Worm (Caenorhabditis elegans): ENCODE results near the gene F09F9.1.

F09F9.1 gene

ce11 chrX:4139593-4140565, 24.8 kb downstream of the F09F9.1 start, which contains the start of gene ZK470.4:
ZK470.4 (minus strand) TSS chrX:4139767.
- no peak for TF ChIP-seq ztf-7 (tag; optimal IDR thresholded peaks at IDR 0.05)
- TF ChIP-seq mxl-3 (GFP tag; optimal IDR thresholded peaks at IDR 0.05): no peak
- no peak for TF ChIP-seq fos-1 (tag; optimal IDR thresholded peaks at IDR 0.05)
- no peak for TF ChIP-seq madf-5 (GFP tag; IDR thresholded peaks at IDR 0.05)
- no peak for TF ChIP-seq hmg-1.1 (GFP tag; IDR thresholded peaks at IDR 0.05)
- peak; percentile 34 for TF ChIP-seq hlh-11 (tag; optimal IDR thresholded peaks at IDR 0.05)
- no peak for TF ChIP-seq ceh-62 (tag; optimal IDR thresholded peaks at IDR 0.05)
- TF ChIP-seq ceh-28 (tag; optimal IDR thresholded peaks at IDR 0.05): no peak
- TF ChIP-seq nhr-41 (GFP tag; IDR thresholded peaks at IDR 0.05): no peak
- no peak for TF ChIP-seq zfp-3 (GFP tag; conservative IDR thresholded peaks at IDR 0.05)
- TF ChIP-seq daf-19 (GFP tag; conservative IDR thresholded peaks at IDR 0.05): no peak
- no peak for TF ChIP-seq ceh-44 (GFP tag; IDR thresholded peaks at IDR 0.05)
- no peak for TF ChIP-seq F10B5.3 (tag; optimal IDR thresholded peaks at IDR 0.05)
- TF ChIP-seq snpc-1.2 (GFP tag; IDR thresholded peaks at IDR 0.05): peak; percentile 55; the same call in 1 of the 2 replicates
- peak; percentile 35; the same call in 1 of the 2 replicates for TF ChIP-seq dmd-6 (GFP tag; IDR thresholded peaks at IDR 0.05)
- TF ChIP-seq Y105C5A.15 (GFP tag; IDR thresholded peaks at IDR 0.05): no peak
- TF ChIP-seq ces-1 (GFP tag; optimal IDR thresholded peaks at IDR 0.05): no peak
- TF ChIP-seq cey-2 (tag; optimal IDR thresholded peaks at IDR 0.05; ENCODE audit: borderline replicate concordance, insufficient read depth): no peak
- peak in 1 of 2 experiments; percentile 60 for TF ChIP-seq mdl-1 (tag; optimal IDR thresholded peaks at IDR 0.05)
- TF ChIP-seq mes-2 (tag; optimal IDR thresholded peaks at IDR 0.05; ENCODE audit: poor library complexity, severe bottlenecking): no peak
- no peak for TF ChIP-seq lin-1 (GFP tag; IDR thresholded peaks at IDR 0.05)
- no peak for TF ChIP-seq zip-11 (GFP tag; IDR thresholded peaks at IDR 0.05)
- no peak for TF ChIP-seq daf-16 (GFP tag; optimal IDR thresholded peaks at IDR 0.05)
- TF ChIP-seq daf-16 (tag; optimal IDR thresholded peaks at IDR 0.05): peak; percentile 29
- no peak for TF ChIP-seq ceh-32 (tag; optimal IDR thresholded peaks at IDR 0.05; ENCODE audit: poor library complexity)
- TF ChIP-seq nhr-11 (tag; optimal IDR thresholded peaks at IDR 0.05): no peak
- no peak for TF ChIP-seq zip-2 (tag; optimal IDR thresholded peaks at IDR 0.05)
- no peak for TF ChIP-seq dve-1 (tag; optimal IDR thresholded peaks at IDR 0.05; ENCODE audit: insufficient read depth)
- no peak for TF ChIP-seq F49E8.2 (tag; optimal IDR thresholded peaks at IDR 0.05; ENCODE audit: borderline replicate concordance)
- TF ChIP-seq nhr-102 (tag; optimal IDR thresholded peaks at IDR 0.05): no peak
- no peak for TF ChIP-seq rbr-2 (tag; optimal IDR thresholded peaks at IDR 0.05)
- no peak for TF ChIP-seq lin-13 (GFP tag; optimal IDR thresholded peaks at IDR 0.05)
- TF ChIP-seq spr-1 (tag; optimal IDR thresholded peaks at IDR 0.05): no peak
- TF ChIP-seq zag-1 (tag; optimal IDR thresholded peaks at IDR 0.05): no peak
- TF ChIP-seq mep-1 (tag; optimal IDR thresholded peaks at IDR 0.05): no peak
- no peak for TF ChIP-seq F44E2.7 (GFP tag; IDR thresholded peaks at IDR 0.05)
- TF ChIP-seq T26A8.4 (GFP tag; IDR thresholded peaks at IDR 0.05): 0 out of 2 replicates have a peak, but pooled peaks have one; percentile 29
- no peak for TF ChIP-seq duxl-1 (tag; optimal IDR thresholded peaks at IDR 0.05; ENCODE audit: poor library complexity)
- peak in 1 of 2 experiments; percentile 97 for TF ChIP-seq hif-1 (tag; optimal IDR thresholded peaks at IDR 0.05)
- no peak for TF ChIP-seq lin-39 (tag; optimal IDR thresholded peaks at IDR 0.05)
- no peak for TF ChIP-seq php-3 (GFP tag; IDR thresholded peaks at IDR 0.05)
- TF ChIP-seq unc-62 (GFP tag; optimal IDR thresholded peaks at IDR 0.05 in 1 of 2): peak in 1 of 2 experiments; percentile 86
- TF ChIP-seq unc-62 (tag; optimal IDR thresholded peaks at IDR 0.05): no peak
- TF ChIP-seq dpl-1 (GFP tag; optimal IDR thresholded peaks at IDR 0.05): no peak
- TF ChIP-seq lsy-2 (tag; optimal IDR thresholded peaks at IDR 0.05): peak in 1 of 2 experiments; percentile 32
- peak; percentile 63 for TF ChIP-seq nhr-28 (tag; optimal IDR thresholded peaks at IDR 0.05)
- TF ChIP-seq ZK546.5 (tag; optimal IDR thresholded peaks at IDR 0.05): no peak
- no peak for TF ChIP-seq sdz-12 (GFP tag; optimal IDR thresholded peaks at IDR 0.05)
- no peak for TF ChIP-seq Y48G9A.11 (GFP tag; IDR thresholded peaks at IDR 0.05)

All from whole organism, L4 larva.